Fruit fly (Drosophila melanogaster): Measurements from ENCODE around the gene Diap1.

dm6 chr3L:16017528-16018250, 33.1 kb downstream of the Diap1 start:
- no peak for TF ChIP-seq EcR (GFP tag; optimal IDR thresholded peaks at IDR 0.05)
- no peak for TF ChIP-seq CG32121 (GFP tag; IDR thresholded peaks at IDR 0.05)
